Fruit fly (Drosophila melanogaster) whole organism, prepupa: ENCODE measurements around the gene SLC5A11.

Source experiments
- CG11294 ChIP-seq: fragments of 200-800 bp; sonication (Bioruptor generic); IDR thresholded peaks from 2 replicates; pipeline ENCODE4 v1.3.6; 2022; ENCODE audit warnings: missing biosample characterization, missing genetic modification characterization
- CG1621 ChIP-seq: fragments of 200-800 bp; sonication (Bioruptor generic); optimal IDR thresholded peaks from 3 replicates; lab custom pipeline; 2018; ENCODE audit warnings: missing biosample characterization, mild to moderate bottlenecking, missing genetic modification characterization
- CG16779 ChIP-seq: fragments of 200-800 bp; sonication (Bioruptor generic); optimal IDR thresholded peaks from 3 replicates; lab custom pipeline; 2017; ENCODE audit warnings: missing biosample characterization, mild to moderate bottlenecking, missing genetic modification characterization
- CG34406 ChIP-seq: fragments of 200-800 bp; sonication (Bioruptor generic); optimal IDR thresholded peaks from 3 replicates; lab custom pipeline; 2016; ENCODE audit warnings: missing biosample characterization, missing genetic modification characterization
- Lpt ChIP-seq: fragments of 200-800 bp; sonication (Bioruptor generic); optimal IDR thresholded peaks from 3 replicates; lab custom pipeline; 2016; ENCODE audit warnings: missing biosample characterization, missing genetic modification characterization
- salr ChIP-seq, 2 experiments: fragments of 200-800 bp; sonication (Bioruptor generic); optimal IDR thresholded peaks; 3 replicates each; lab custom pipeline; 2016 to 2018; ENCODE audit warnings: missing biosample characterization in 2 of 2, missing genetic modification characterization in 2 of 2, mild to moderate bottlenecking in 1 of 2
- ss ChIP-seq, 2 experiments: fragments of 200-800 bp; sonication (Bioruptor generic); optimal IDR thresholded peaks; 2 replicates in 1 of 2; 3 replicates in 1 of 2; lab custom pipeline; 2017 to 2018; ENCODE audit warnings: mild to moderate bottlenecking in 2 of 2, missing biosample characterization in 2 of 2, missing genetic modification characterization in 2 of 2, moderate library complexity in 1 of 2
- topi ChIP-seq: fragments of 200-800 bp; sonication (Bioruptor generic); optimal IDR thresholded peaks from 3 replicates; lab custom pipeline; 2016; ENCODE audit warnings: missing biosample characterization, missing genetic modification characterization

- no peak for TF ChIP-seq Lpt (GFP tag; lab: Kevin White, UChicago)
- no peak for TF ChIP-seq CG16779 (tag; lab: Kevin White, UChicago)
- TF ChIP-seq topi (GFP tag; lab: Kevin White, UChicago) = no peak
- TF ChIP-seq ss (GFP tag; optimal IDR thresholded peaks at IDR 0.05; lab: Kevin White, UChicago) = no peak
- no peak for TF ChIP-seq salr (GFP tag; optimal IDR thresholded peaks at IDR 0.05; lab: Kevin White, UChicago)
- no peak for TF ChIP-seq CG1621 (tag; lab: Kevin White, UChicago)
- TF ChIP-seq CG11294 (GFP tag; lab: Robert Waterston, UW) = no peak
- TF ChIP-seq CG34406 (GFP tag; lab: Kevin White, UChicago) = no peak
These were observed 15.5 kb upstream of the SLC5A11 start, which contains the start of gene Snx6 for dm6 chr2L:8220393-8220934.
